Worm (Caenorhabditis elegans): ENCODE results near the gene F35C8.8.
A peak's percentile ranks its signal among the peaks of the same experiment; 100 is the strongest.

Gene F35C8.8

ce11 chrX:5336498-5336897 is 35.9 kb downstream of the F35C8.8 start:
- TF ChIP-seq nhr-77 (tag; optimal IDR thresholded peaks at IDR 0.05) (peak; percentile 61), hlh-11 (tag; optimal IDR thresholded peaks at IDR 0.05) (peak; percentile 89), php-3 (GFP tag; IDR thresholded peaks at IDR 0.05) (peak; percentile 73; the same call in 1 of the 2 replicates), F37D6.2 (tag; optimal IDR thresholded peaks at IDR 0.05) (peak; percentile 53), lim-7 (GFP tag; IDR thresholded peaks at IDR 0.05) (0 out of 2 replicates have a peak, but pooled peaks have one; percentile 5), mes-2 (tag; optimal IDR thresholded peaks at IDR 0.05; ENCODE audit: poor library complexity, severe bottlenecking) (peak; percentile 81), mxl-3 (GFP tag; optimal IDR thresholded peaks at IDR 0.05) (peak; percentile 92), Y75B8A.6 (GFP tag; IDR thresholded peaks at IDR 0.05) (no peak), unc-62 (GFP tag; optimal IDR thresholded peaks at IDR 0.05 in 1 of 2) (peak in 1 of 2 experiments; percentile 95), unc-62 (tag; optimal IDR thresholded peaks at IDR 0.05) (no peak), jun-1 (tag; optimal IDR thresholded peaks at IDR 0.05) (peak; percentile 26), fkh-10 (GFP tag; optimal IDR thresholded peaks at IDR 0.05) (peak; percentile 10), R02D3.7 (tag; optimal IDR thresholded peaks at IDR 0.05) (no peak), daf-16 (GFP tag; optimal IDR thresholded peaks at IDR 0.05) (no peak), daf-16 (tag; optimal IDR thresholded peaks at IDR 0.05) (peak; percentile 69), nhr-10 (tag; optimal IDR thresholded peaks at IDR 0.05) (peak; percentile 47), ceh-32 (tag; optimal IDR thresholded peaks at IDR 0.05; ENCODE audit: poor library complexity) (no peak), nhr-48 (tag; optimal IDR thresholded peaks at IDR 0.05) (peak; percentile 28), pqm-1 (tag; optimal IDR thresholded peaks at IDR 0.05) (peak; percentile 6), madf-5 (GFP tag; IDR thresholded peaks at IDR 0.05) (no peak), mdl-1 (tag; optimal IDR thresholded peaks at IDR 0.05) (peak; percentile 46 to 92), aha-1 (tag) (peak; percentile 93), lin-1 (GFP tag; IDR thresholded peaks at IDR 0.05) (peak; percentile 62; the same call in 1 of the 2 replicates), Y105C5A.15 (GFP tag; IDR thresholded peaks at IDR 0.05) (no peak), mep-1 (tag; optimal IDR thresholded peaks at IDR 0.05) (peak; percentile 81), lsy-2 (tag; optimal IDR thresholded peaks at IDR 0.05) (peak in 1 of 2 experiments; percentile 73), daf-12 (tag; optimal IDR thresholded peaks at IDR 0.05) (no peak), spr-1 (tag; optimal IDR thresholded peaks at IDR 0.05) (peak; percentile 21), hlh-30 (tag; optimal IDR thresholded peaks at IDR 0.05; ENCODE audit: insufficient read depth) (peak; percentile 95), rbr-2 (tag; optimal IDR thresholded peaks at IDR 0.05) (peak; percentile 77), madf-9 (GFP tag; conservative IDR thresholded peaks at IDR 0.05) (peak; percentile 37; the same call in 1 of the 2 replicates), nhr-25 (tag; optimal IDR thresholded peaks at IDR 0.05; ENCODE audit: borderline replicate concordance, insufficient read depth) (peak; percentile 4), F49E8.2 (tag; optimal IDR thresholded peaks at IDR 0.05; ENCODE audit: borderline replicate concordance) (no peak), ctbp-1 (GFP tag; IDR thresholded peaks at IDR 0.05) (peak; percentile 48; the same call in 1 of the 2 replicates), nhr-11 (tag; optimal IDR thresholded peaks at IDR 0.05) (peak; percentile 55), ceh-20 (GFP tag; IDR thresholded peaks at IDR 0.05) (peak; percentile 52; the same call in 1 of the 2 replicates), Y5F2A.4 (GFP tag; optimal IDR thresholded peaks at IDR 0.05) (no peak), zfp-3 (GFP tag; conservative IDR thresholded peaks at IDR 0.05) (no peak), dmd-6 (GFP tag; IDR thresholded peaks at IDR 0.05) (peak; percentile 67), ceh-82 (tag; optimal IDR thresholded peaks at IDR 0.05) (no peak), arid-1 (GFP tag; conservative IDR thresholded peaks at IDR 0.05) (no peak), tra-1 (GFP tag; IDR thresholded peaks at IDR 0.05) (no peak), nhr-28 (tag; optimal IDR thresholded peaks at IDR 0.05) (peak; percentile 86), tag-97 (GFP tag; IDR thresholded peaks at IDR 0.05) (no peak), hif-1 (tag; optimal IDR thresholded peaks at IDR 0.05) (peak in 1 of 2 experiments; percentile 77), dpl-1 (GFP tag; optimal IDR thresholded peaks at IDR 0.05) (no peak), duxl-1 (tag; optimal IDR thresholded peaks at IDR 0.05; ENCODE audit: poor library complexity) (peak; percentile 30), hmg-1.1 (GFP tag; IDR thresholded peaks at IDR 0.05) (peak; percentile 85), ZK337.2 (GFP tag; IDR thresholded peaks at IDR 0.05) (no peak), dve-1 (tag; optimal IDR thresholded peaks at IDR 0.05; ENCODE audit: insufficient read depth) (peak; percentile 68)

All from whole organism, L4 larva.